Worm (Caenorhabditis elegans) whole organism, L4 larva: ENCODE results near the gene B0507.2.
A peak's percentile ranks its signal among the peaks of the same experiment; 100 is the strongest.

Experiments
- R02D3.7 ChIP-seq: fragments of 150-350 bp; sonication (generic microtip); optimal IDR thresholded peaks from 3 replicates; lab custom pipeline; 2014; ENCODE audit warnings: missing biosample characterization, missing genetic modification characterization
- jun-1 ChIP-seq: fragments of 150-350 bp; optimal IDR thresholded peaks from 2 replicates; lab custom pipeline; 2014; ENCODE audit warnings: missing biosample characterization, missing genetic modification reagents, missing genetic modification characterization
- mep-1 ChIP-seq: fragments of 150-350 bp; sonication (generic microtip); optimal IDR thresholded peaks from 3 replicates; lab custom pipeline; 2014; ENCODE audit warnings: missing biosample characterization, missing genetic modification characterization
- nhr-6 ChIP-seq: fragments of 150-350 bp; optimal IDR thresholded peaks from 2 replicates; lab custom pipeline; 2014; ENCODE audit warnings: missing biosample characterization, missing genetic modification characterization
- unc-130 ChIP-seq: sonication (generic microtip); optimal IDR thresholded peaks from 2 replicates; lab custom pipeline; 2016; ENCODE audit warnings: missing genetic modification reagents, missing genetic modification characterization, missing compliant biosample characterization

DNA sequence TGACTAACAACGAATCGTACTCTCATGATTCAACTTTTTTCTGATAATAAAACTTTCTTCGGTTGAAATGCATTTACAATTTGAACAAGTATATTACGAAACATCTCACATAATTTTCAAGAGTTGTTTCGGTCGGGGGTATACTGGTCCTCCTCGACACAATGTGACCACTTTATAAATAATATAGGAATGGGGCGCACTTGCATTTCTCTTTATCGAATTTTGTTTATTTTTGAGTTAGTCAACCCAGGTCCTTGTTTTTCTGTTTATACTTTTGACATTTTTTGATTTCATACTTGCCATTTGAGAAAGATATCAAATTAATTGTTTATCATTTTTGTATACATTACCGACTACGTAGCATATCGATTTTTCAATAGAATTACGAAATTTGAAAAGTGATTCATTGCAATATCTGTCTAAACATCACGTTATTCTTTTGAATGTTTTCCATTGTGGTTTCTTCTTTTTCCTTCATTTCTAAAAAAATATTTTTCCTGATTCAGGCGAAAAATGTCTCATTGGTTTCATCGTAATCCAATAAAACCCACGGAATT lies at the start of gene B0507.2:
- peak; percentile 35 for TF ChIP-seq mep-1 (tag; lab: Kevin White, UChicago)
- no peak for TF ChIP-seq unc-130 (GFP tag; lab: Kevin White, UChicago)
- TF ChIP-seq nhr-6 (tag; lab: Kevin White, UChicago): no peak
- no peak for TF ChIP-seq jun-1 (tag; lab: Kevin White, UChicago)
- TF ChIP-seq R02D3.7 (tag; lab: Kevin White, UChicago): no peak
